Fruit fly (Drosophila melanogaster): Measurements from ENCODE around the gene CG33203.

The CG33203 gene

DNA sequence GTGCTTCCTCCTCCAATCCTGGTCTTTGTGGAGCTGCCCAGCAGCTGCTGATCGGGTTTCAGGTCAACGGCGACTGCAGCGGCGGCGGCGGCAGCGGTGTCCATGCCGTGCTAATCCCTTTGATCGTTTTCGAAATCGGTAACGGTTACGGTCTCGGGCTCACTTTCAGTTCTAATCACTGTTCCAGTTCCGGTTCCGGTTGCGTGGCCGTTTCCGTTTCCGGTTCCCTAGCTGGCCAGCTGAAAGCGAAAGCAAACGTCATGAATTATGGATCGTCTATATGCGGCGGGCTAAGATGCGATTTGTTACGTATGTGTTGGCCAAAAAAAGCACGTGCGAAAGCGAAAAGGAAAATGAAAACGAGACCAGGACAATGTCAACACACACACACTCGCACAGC is 696 bp downstream of the CG33203 start:
- no peak for TF ChIP-seq Rel (GFP tag; optimal IDR thresholded peaks at IDR 0.05)
- TF ChIP-seq Rel (tag; optimal IDR thresholded peaks at IDR 0.05): no peak
- no peak for TF ChIP-seq fru (GFP tag; optimal IDR thresholded peaks at IDR 0.05)
- TF ChIP-seq Hr83 (GFP tag; optimal IDR thresholded peaks at IDR 0.05; ENCODE audit: poor library complexity, severe bottlenecking): no peak
- no peak for TF ChIP-seq Abd-B (GFP tag; optimal IDR thresholded peaks at IDR 0.05)
- no peak for TF ChIP-seq Myc (optimal IDR thresholded peaks at IDR 0.05)
- TF ChIP-seq Jra (GFP tag; optimal IDR thresholded peaks at IDR 0.05): no peak
- no peak for TF ChIP-seq Vsx2 (GFP tag; optimal IDR thresholded peaks at IDR 0.05; ENCODE audit: partially characterized antibody)
- no peak for TF ChIP-seq lola (GFP tag; optimal IDR thresholded peaks at IDR 0.05)
- TF ChIP-seq OdsH (GFP tag; optimal IDR thresholded peaks at IDR 0.05): no peak
- no peak for TF ChIP-seq woc (GFP tag; optimal IDR thresholded peaks at IDR 0.05)
- no peak for TF ChIP-seq ey (GFP tag; optimal IDR thresholded peaks at IDR 0.05)
- no peak for TF ChIP-seq pan (optimal IDR thresholded peaks at IDR 0.05)
- no peak for TF ChIP-seq dl (GFP tag; optimal IDR thresholded peaks at IDR 0.05; ENCODE audit: insufficient read depth in 1 of 2, partially characterized antibody in 2 of 2)
- no peak for TF ChIP-seq jim (GFP tag; optimal IDR thresholded peaks at IDR 0.05)
- no peak for TF ChIP-seq Dfd (GFP tag; optimal IDR thresholded peaks at IDR 0.05)
- no peak for TF ChIP-seq HLH106 (tag; optimal IDR thresholded peaks at IDR 0.05)
- no peak for TF ChIP-seq Dif (GFP tag; optimal IDR thresholded peaks at IDR 0.05; ENCODE audit: partially characterized antibody)

DNA sequence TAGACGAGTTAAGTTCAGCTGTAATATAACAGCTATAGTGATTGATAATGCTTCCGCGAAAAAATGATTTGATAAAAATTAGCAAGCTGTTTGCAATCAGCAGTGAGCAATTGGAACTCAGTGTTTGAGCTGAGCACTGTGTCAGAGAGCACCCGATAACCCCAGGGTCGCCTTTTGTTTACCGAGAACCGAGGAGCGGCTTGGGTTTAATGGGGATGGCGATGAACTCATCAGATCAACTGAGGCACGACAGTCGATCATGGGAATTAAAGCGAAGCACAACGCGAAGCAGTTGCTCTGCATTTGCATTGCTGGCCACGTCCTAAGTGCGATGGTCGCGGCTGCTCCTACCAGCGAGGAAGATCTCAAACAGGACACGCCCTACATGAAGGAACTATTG is 4.1 kb downstream of the CG33203 start, which contains the start of gene Nepl21:
TSS of gene Nepl21 (plus strand) at position 260 of the 400 bp plus-strand sequence.
- TF ChIP-seq Rel (GFP tag; optimal IDR thresholded peaks at IDR 0.05) (no peak), Rel (tag; optimal IDR thresholded peaks at IDR 0.05) (peak; percentile 17), Dfd (GFP tag; optimal IDR thresholded peaks at IDR 0.05) (no peak), tai (GFP tag; optimal IDR thresholded peaks at IDR 0.05) (no peak), sv (GFP tag; optimal IDR thresholded peaks at IDR 0.05) (no peak)

DNA sequence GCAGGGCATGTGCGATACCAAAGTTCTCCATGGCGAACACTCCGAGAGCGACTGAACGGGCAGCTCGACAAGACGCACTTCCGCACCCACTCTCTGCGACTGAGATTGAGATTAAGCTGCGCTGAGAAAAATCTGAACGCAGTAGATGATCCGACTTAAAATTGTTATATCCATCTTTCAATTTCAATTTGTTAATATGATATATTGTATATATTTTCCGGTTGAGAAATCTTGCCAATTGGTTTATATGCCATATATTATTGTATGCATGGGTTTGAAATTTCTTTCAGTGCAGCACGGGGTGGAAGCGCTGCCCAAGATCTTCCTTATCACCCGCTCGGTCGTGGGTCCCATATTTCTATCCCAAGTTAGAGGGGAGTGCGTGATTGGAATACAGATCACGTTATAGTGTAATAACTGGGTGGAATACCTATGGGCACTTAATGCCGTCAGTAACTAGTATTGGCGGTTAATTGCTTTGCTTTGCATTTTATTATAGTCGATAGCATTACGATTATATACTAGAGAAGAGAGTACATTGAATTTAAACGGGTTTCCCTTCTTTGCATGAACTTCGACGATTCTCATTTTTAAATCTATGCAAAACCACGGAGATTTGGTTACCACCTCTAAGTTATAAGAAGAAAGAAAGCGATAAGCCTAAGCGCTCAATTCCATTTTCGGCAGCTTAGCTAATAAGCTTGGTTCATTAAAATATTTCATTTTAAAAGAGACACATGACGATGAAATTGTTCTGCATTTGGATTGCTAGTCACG is 7.3 kb downstream of the CG33203 start, which contains the start of the genes Nepl19 and Nepl20:
TSS of gene Nepl19 (minus strand) at position 57 of the 777 bp plus-strand sequence.
TSS of gene Nepl20 (plus strand) at position 727 of the 777 bp plus-strand sequence.
- TF ChIP-seq br (GFP tag; optimal IDR thresholded peaks at IDR 0.05) (peak; percentile 86), N (GFP tag; optimal IDR thresholded peaks at IDR 0.05) (no peak), Jra (GFP tag; optimal IDR thresholded peaks at IDR 0.05) (no peak), lola (GFP tag; optimal IDR thresholded peaks at IDR 0.05) (no peak), jim (GFP tag; optimal IDR thresholded peaks at IDR 0.05) (no peak), dmrt93B (GFP tag; optimal IDR thresholded peaks at IDR 0.05) (peak; percentile 68), usp (GFP tag; optimal IDR thresholded peaks at IDR 0.05) (no peak), sage (GFP tag; optimal IDR thresholded peaks at IDR 0.05) (peak; percentile 77), sv (GFP tag; optimal IDR thresholded peaks at IDR 0.05) (peak; percentile 81), Vsx2 (GFP tag; optimal IDR thresholded peaks at IDR 0.05; ENCODE audit: partially characterized antibody) (no peak), Hr83 (GFP tag; optimal IDR thresholded peaks at IDR 0.05; ENCODE audit: poor library complexity, severe bottlenecking) (no peak), GATAd (GFP tag; optimal IDR thresholded peaks at IDR 0.05) (no peak), tai (GFP tag; optimal IDR thresholded peaks at IDR 0.05) (no peak), dsf (GFP tag; optimal IDR thresholded peaks at IDR 0.05; ENCODE audit: borderline replicate concordance) (no peak), Sp1 (GFP tag; optimal IDR thresholded peaks at IDR 0.05) (peak; percentile 79), Dif (GFP tag; optimal IDR thresholded peaks at IDR 0.05; ENCODE audit: partially characterized antibody) (no peak), CrebA (GFP tag; optimal IDR thresholded peaks at IDR 0.05; ENCODE audit: borderline replicate concordance) (peak; percentile 41), OdsH (GFP tag; optimal IDR thresholded peaks at IDR 0.05) (peak; percentile 92), dl (GFP tag; optimal IDR thresholded peaks at IDR 0.05; ENCODE audit: insufficient read depth in 1 of 2, partially characterized antibody in 2 of 2) (no peak), Dfd (GFP tag; optimal IDR thresholded peaks at IDR 0.05) (no peak), brk (GFP tag; optimal IDR thresholded peaks at IDR 0.05) (no peak), fru (GFP tag; optimal IDR thresholded peaks at IDR 0.05) (peak; percentile 89), h (GFP tag; optimal IDR thresholded peaks at IDR 0.05) (peak; percentile 93), pan (optimal IDR thresholded peaks at IDR 0.05) (no peak), Hr78 (GFP tag; optimal IDR thresholded peaks at IDR 0.05) (no peak), rgr (GFP tag; optimal IDR thresholded peaks at IDR 0.05) (peak; percentile 90), HLH106 (tag; optimal IDR thresholded peaks at IDR 0.05) (peak; percentile 84), Mio (GFP tag; optimal IDR thresholded peaks at IDR 0.05) (peak; percentile 12), Myc (optimal IDR thresholded peaks at IDR 0.05) (no peak), ey (GFP tag; optimal IDR thresholded peaks at IDR 0.05) (peak; percentile 87), Rel (GFP tag; optimal IDR thresholded peaks at IDR 0.05) (peak; percentile 51), Rel (tag; optimal IDR thresholded peaks at IDR 0.05) (peak; percentile 56), woc (GFP tag; optimal IDR thresholded peaks at IDR 0.05) (peak; percentile 53), Hnf4 (GFP tag; optimal IDR thresholded peaks at IDR 0.05) (peak; percentile 85), foxo (GFP tag; optimal IDR thresholded peaks at IDR 0.05) (peak in 1 of 2 experiments; percentile 90), CG32264 (GFP tag; optimal IDR thresholded peaks at IDR 0.05) (peak; percentile 41), CG9705 (GFP tag; optimal IDR thresholded peaks at IDR 0.05) (no peak), psq (GFP tag; optimal IDR thresholded peaks at IDR 0.05) (peak; percentile 80), Abd-B (GFP tag; optimal IDR thresholded peaks at IDR 0.05) (no peak)
